Worm (Caenorhabditis elegans) whole organism, young adult: Measurements from ENCODE around the gene K09C4.10.

Source experiments
- F49E8.2 ChIP-seq: sonication (generic microtip); optimal IDR thresholded peaks from 3 replicates; lab custom pipeline; 2017; ENCODE audit warnings: missing genetic modification characterization, mild to moderate bottlenecking, missing compliant biosample characterization, antibody characterized with exemption, moderate library complexity; ENCODE audit not compliant: insufficient read depth
- bed-2 ChIP-seq: fragments of 200-800 bp; sonication (Bioruptor generic); IDR thresholded peaks from 2 replicates; pipeline ENCODE4 v1.3.6; 2022; ENCODE audit warnings: missing genetic modification reagents, missing genetic modification characterization, missing compliant biosample characterization
- lsy-27 ChIP-seq: sonication (generic microtip); optimal IDR thresholded peaks from 2 replicates; lab custom pipeline; 2017; ENCODE audit warnings: missing genetic modification characterization, mild to moderate bottlenecking, missing compliant biosample characterization, antibody characterized with exemption, missing genotype, borderline replicate concordance; ENCODE audit not compliant: insufficient read depth
- sea-2 ChIP-seq: fragments of 200-800 bp; sonication (Bioruptor generic); IDR thresholded peaks from 2 replicates; pipeline ENCODE4 v1.3.6; 2022; ENCODE audit warnings: missing genetic modification characterization, missing compliant biosample characterization
- unc-62 ChIP-seq: fragments of 150-350 bp; optimal IDR thresholded peaks from 2 replicates; lab custom pipeline; 2014; ENCODE audit warnings: missing biosample characterization, missing genetic modification reagents, missing genetic modification characterization

ce11 chrX:3235358-3235816 is 44.6 kb downstream of the K09C4.10 start, which contains the start of gene F28B4.3:
- TF ChIP-seq unc-62 (GFP tag; lab: Kevin White, UChicago), result no peak
- TF ChIP-seq lsy-27 (tag; lab: Kevin White, UChicago), result no peak
- no peak for TF ChIP-seq bed-2
- TF ChIP-seq F49E8.2, result no peak
- no peak for TF ChIP-seq sea-2 (GFP tag; lab: Robert Waterston, UW)
